Fruit fly (Drosophila melanogaster): Measurements from ENCODE around the gene CG10587.

DNA sequence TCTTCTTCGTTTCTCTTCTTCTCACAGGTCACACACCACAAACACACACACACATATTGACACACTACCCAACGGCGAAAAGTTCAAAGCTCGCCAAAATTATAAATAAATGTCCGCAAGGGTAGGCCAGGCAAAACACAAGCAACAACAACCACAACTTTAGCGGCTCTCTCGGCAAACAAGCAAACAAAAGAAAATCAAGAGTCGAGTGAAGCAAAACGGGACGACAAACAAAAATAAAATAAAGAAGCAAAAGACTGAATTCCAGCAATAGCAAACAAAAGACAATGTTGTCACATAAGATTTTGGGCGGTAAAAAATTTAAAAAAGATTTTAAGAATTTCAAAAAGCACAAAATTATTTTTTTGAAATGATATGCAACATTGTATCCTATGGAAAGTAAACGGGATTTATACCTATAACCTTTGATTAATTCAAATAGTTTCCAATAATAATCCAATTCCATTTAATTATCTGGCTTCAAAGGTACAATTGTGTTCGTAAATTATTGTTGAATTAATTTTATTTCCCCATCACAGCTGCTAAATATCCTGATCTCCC, 46.0 kb upstream of the CG10587 start:
- no peak for TF ChIP-seq CG1620 (GFP tag; optimal IDR thresholded peaks at IDR 0.05)
- TF ChIP-seq CG33017 (tag; optimal IDR thresholded peaks at IDR 0.05): no peak
- TF ChIP-seq CG7045 (GFP tag; optimal IDR thresholded peaks at IDR 0.05): no peak
- no peak for TF ChIP-seq CG14711 (tag; optimal IDR thresholded peaks at IDR 0.05)
- TF ChIP-seq bab1 (GFP tag; optimal IDR thresholded peaks at IDR 0.05): no peak
- TF ChIP-seq kay (GFP tag; ENCODE audit: borderline replicate concordance): peak; percentile 89
- TF ChIP-seq ovo (GFP tag; optimal IDR thresholded peaks at IDR 0.05): no peak
- TF ChIP-seq toe (GFP tag; optimal IDR thresholded peaks at IDR 0.05): no peak
